Fruit fly (Drosophila melanogaster) whole organism, embryonic: ENCODE measurements around the gene CG34296.

ENCODE experiments used
- CG1024 ChIP-seq: fragments of 200-800 bp; sonication (Bioruptor generic); IDR thresholded peaks from 2 replicates; pipeline ENCODE4 v1.3.6; 2022; ENCODE audit warnings: missing biosample characterization, missing genetic modification characterization
- CG10366 ChIP-seq: fragments of 200-800 bp; sonication (Bioruptor generic); IDR thresholded peaks from 2 replicates; pipeline ENCODE4 v1.3.6; 2022; ENCODE audit warnings: missing biosample characterization, missing genetic modification characterization
- CG10565 ChIP-seq: fragments of 200-800 bp; sonication (Bioruptor generic); optimal IDR thresholded peaks from 3 replicates; lab custom pipeline; 2016; ENCODE audit warnings: missing biosample characterization, mild to moderate bottlenecking, missing genetic modification characterization
- CG11085 ChIP-seq: fragments of 200-800 bp; sonication (Bioruptor generic); IDR thresholded peaks from 2 replicates; pipeline ENCODE4 v1.3.6; 2022; ENCODE audit warnings: missing biosample characterization, missing genetic modification characterization
- CG16863 ChIP-seq: fragments of 200-800 bp; sonication (Bioruptor generic); optimal IDR thresholded peaks from 3 replicates; lab custom pipeline; 2016; ENCODE audit warnings: missing biosample characterization, missing genetic modification characterization
- CG2129 ChIP-seq: fragments of 200-800 bp; sonication (Bioruptor generic); IDR thresholded peaks from 2 replicates; pipeline ENCODE4 v1.3.6; 2022; ENCODE audit warnings: missing biosample characterization, missing genetic modification characterization; ENCODE audit not compliant: partially characterized antibody
- CG2199 ChIP-seq: fragments of 200-800 bp; sonication (Bioruptor generic); IDR thresholded peaks from 3 replicates; pipeline ENCODE4 v1.3.6; 2022; ENCODE audit warnings: missing biosample characterization, missing genetic modification characterization
- CG2202 ChIP-seq: fragments of 200-800 bp; sonication (Bioruptor generic); optimal IDR thresholded peaks from 2 replicates; lab custom pipeline; 2018; ENCODE audit warnings: missing biosample characterization, mild to moderate bottlenecking, missing genetic modification characterization
- CG3065 ChIP-seq: fragments of 200-800 bp; sonication (Bioruptor generic); optimal IDR thresholded peaks from 2 replicates; lab custom pipeline; 2016; ENCODE audit warnings: missing biosample characterization, missing genetic modification characterization
- CG31441 ChIP-seq: fragments of 200-800 bp; sonication (Bioruptor generic); IDR thresholded peaks from 2 replicates; pipeline ENCODE4 v1.3.6; 2022; ENCODE audit warnings: missing biosample characterization, missing genetic modification characterization
- CG3281 ChIP-seq: fragments of 200-800 bp; sonication (Bioruptor generic); optimal IDR thresholded peaks from 3 replicates; lab custom pipeline; 2017; ENCODE audit warnings: missing biosample characterization, mild to moderate bottlenecking, missing genetic modification characterization
- CG34224 ChIP-seq: fragments of 200-800 bp; sonication (Bioruptor generic); IDR thresholded peaks from 3 replicates; pipeline ENCODE4 v1.3.6; 2022; ENCODE audit warnings: missing biosample characterization, missing genetic modification characterization; ENCODE audit not compliant: partially characterized antibody
- CG34422 ChIP-seq: fragments of 200-800 bp; sonication (Bioruptor generic); IDR thresholded peaks from 3 replicates; pipeline ENCODE4 v1.3.6; 2022; ENCODE audit warnings: missing biosample characterization, missing genetic modification characterization
- CG4854 ChIP-seq: fragments of 200-800 bp; sonication (Bioruptor generic); optimal IDR thresholded peaks from 2 replicates; lab custom pipeline; 2016; ENCODE audit warnings: missing biosample characterization, missing genetic modification characterization, inconsistent platforms
- CG5245 ChIP-seq: fragments of 200-800 bp; sonication (Bioruptor generic); optimal IDR thresholded peaks from 3 replicates; lab custom pipeline; 2016; ENCODE audit warnings: missing biosample characterization, missing genetic modification characterization
- CG6175 ChIP-seq: fragments of 200-800 bp; sonication (Bioruptor generic); IDR thresholded peaks from 3 replicates; pipeline ENCODE4 v1.3.6; 2022; ENCODE audit warnings: missing biosample characterization, missing genetic modification characterization
- CG6813 ChIP-seq: fragments of 200-800 bp; sonication (Bioruptor generic); optimal IDR thresholded peaks from 2 replicates; lab custom pipeline; 2017; ENCODE audit warnings: missing biosample characterization, missing genetic modification characterization, mild to moderate bottlenecking, moderate library complexity, missing genetic modification reagents
- CG7357 ChIP-seq: fragments of 200-800 bp; sonication (Bioruptor generic); IDR thresholded peaks from 3 replicates; pipeline ENCODE4 v1.3.6; 2022; ENCODE audit warnings: missing biosample characterization, missing genetic modification characterization
- CG8089 ChIP-seq: fragments of 200-800 bp; sonication (Bioruptor generic); optimal IDR thresholded peaks from 3 replicates; lab custom pipeline; 2016; ENCODE audit warnings: missing biosample characterization, missing genetic modification characterization
- CG9727 ChIP-seq: fragments of 200-800 bp; sonication (Bioruptor generic); optimal IDR thresholded peaks from 3 replicates; lab custom pipeline; 2017; ENCODE audit warnings: missing biosample characterization, mild to moderate bottlenecking, missing genetic modification characterization
- CG9876 ChIP-seq: fragments of 200-800 bp; sonication (Bioruptor generic); optimal IDR thresholded peaks from 2 replicates; lab custom pipeline; 2016; ENCODE audit warnings: missing biosample characterization, missing genetic modification characterization
- D19A ChIP-seq: fragments of 200-800 bp; optimal IDR thresholded peaks from 3 replicates; lab custom pipeline; 2019; ENCODE audit warnings: missing biosample characterization, mild to moderate bottlenecking, missing genetic modification characterization, moderate library complexity
- ERR ChIP-seq: fragments of 200-800 bp; sonication (Bioruptor generic); optimal IDR thresholded peaks from 2 replicates; lab custom pipeline; 2016; ENCODE audit warnings: missing biosample characterization, missing genetic modification characterization
- Fer3 ChIP-seq: fragments of 200-800 bp; sonication (Bioruptor generic); optimal IDR thresholded peaks from 2 replicates; lab custom pipeline; 2018; ENCODE audit warnings: missing biosample characterization, mild to moderate bottlenecking, missing genetic modification characterization, moderate library complexity
- GATAe ChIP-seq: fragments of 200-800 bp; sonication (Bioruptor generic); conservative IDR thresholded peaks from 2 replicates; pipeline ENCODE4 v1.3.6; 2022; ENCODE audit warnings: missing biosample characterization, missing genetic modification characterization
- HmgZ ChIP-seq: fragments of 200-800 bp; sonication (Bioruptor generic); optimal IDR thresholded peaks from 2 replicates; lab custom pipeline; 2018; ENCODE audit warnings: missing biosample characterization, mild to moderate bottlenecking, missing genetic modification characterization
- NC2β ChIP-seq: fragments of 200-800 bp; sonication (Bioruptor generic); optimal IDR thresholded peaks from 2 replicates; lab custom pipeline; 2016; ENCODE audit warnings: missing biosample characterization, missing genetic modification characterization
- Poxn ChIP-seq: fragments of 200-800 bp; sonication (Bioruptor generic); IDR thresholded peaks from 2 replicates; pipeline ENCODE4 v1.3.6; 2022; ENCODE audit warnings: missing biosample characterization, missing genetic modification characterization
- TFAM ChIP-seq: fragments of 200-800 bp; sonication (Bioruptor generic); optimal IDR thresholded peaks from 2 replicates; lab custom pipeline; 2017; ENCODE audit warnings: missing biosample characterization, missing genetic modification characterization, inconsistent platforms
- Tbp ChIP-seq: fragments of >200 bp; optimal IDR thresholded peaks from 2 replicates; lab custom pipeline; 2018; ENCODE audit warnings: missing biosample characterization, missing genetic modification characterization
- Trl ChIP-seq, 3 experiments: fragments of >200 bp in 2 of 3; fragments of 200-800 bp in 1 of 3; sonication (Bioruptor generic) in 1 of 3; optimal IDR thresholded peaks; 2 replicates in 1 of 3; 3 replicates in 2 of 3; lab custom pipeline; 2016 to 2017; ENCODE audit warnings: missing biosample characterization in 1 of 3, missing genetic modification characterization in 1 of 3
- aop ChIP-seq: fragments of 200-800 bp; sonication (Bioruptor generic); IDR thresholded peaks from 2 replicates; pipeline ENCODE4 v1.3.6; 2022; ENCODE audit warnings: missing biosample characterization, missing genetic modification characterization
- az2 ChIP-seq: fragments of 200-800 bp; sonication (Bioruptor generic); optimal IDR thresholded peaks from 3 replicates; lab custom pipeline; 2016; ENCODE audit warnings: missing biosample characterization, missing genetic modification characterization
- cad ChIP-seq: fragments of >200 bp; optimal IDR thresholded peaks from 2 replicates; lab custom pipeline; 2017; ENCODE audit warnings: missing biosample characterization, missing genetic modification characterization
- chif ChIP-seq, 2 experiments: fragments of 200-800 bp; sonication (Bioruptor generic); optimal IDR thresholded peaks; 3 replicates each; lab custom pipeline; 2016; ENCODE audit warnings: missing biosample characterization in 2 of 2, missing genetic modification characterization in 2 of 2
- chm ChIP-seq: fragments of 200-800 bp; sonication (Bioruptor generic); IDR thresholded peaks from 2 replicates; pipeline ENCODE4 v1.3.6; 2022; ENCODE audit warnings: missing biosample characterization, missing genetic modification characterization
- fru ChIP-seq: fragments of >200 bp; optimal IDR thresholded peaks from 2 replicates; lab custom pipeline; 2017
- gsb-n ChIP-seq: fragments of 200-800 bp; sonication (Bioruptor generic); optimal IDR thresholded peaks from 3 replicates; lab custom pipeline; 2018; ENCODE audit warnings: missing biosample characterization, mild to moderate bottlenecking, missing genetic modification characterization
- ham ChIP-seq: fragments of 200-800 bp; sonication (Bioruptor generic); IDR thresholded peaks from 2 replicates; pipeline ENCODE4 v1.3.6; 2022; ENCODE audit warnings: missing biosample characterization, missing genetic modification characterization
- lilli ChIP-seq: fragments of 200-800 bp; sonication (Bioruptor generic); optimal IDR thresholded peaks from 3 replicates; lab custom pipeline; 2016; ENCODE audit warnings: missing biosample characterization, missing genetic modification characterization
- lola ChIP-seq, 3 experiments: fragments of >200 bp in 2 of 3; fragments of 200-800 bp in 1 of 3; sonication (Bioruptor generic) in 1 of 3; optimal IDR thresholded peaks; 2 replicates each; lab custom pipeline; 2017 to 2019; ENCODE audit warnings: missing biosample characterization in 3 of 3, missing genetic modification characterization in 3 of 3, mild to moderate bottlenecking in 1 of 3, moderate library complexity in 1 of 3
- mld ChIP-seq: fragments of 200-800 bp; sonication (Bioruptor generic); IDR thresholded peaks from 3 replicates; pipeline ENCODE4 v1.3.6; 2022; ENCODE audit warnings: missing biosample characterization, missing genetic modification characterization; ENCODE audit not compliant: partially characterized antibody
- odd ChIP-seq: fragments of 200-800 bp; sonication (Bioruptor generic); optimal IDR thresholded peaks from 2 replicates; lab custom pipeline; 2017; ENCODE audit warnings: missing biosample characterization, mild to moderate bottlenecking, missing genetic modification characterization
- pan ChIP-seq, 4 experiments: fragments of >200 bp in 3 of 4; fragments of 200-800 bp in 1 of 4; sonication (Bioruptor generic) in 1 of 4; optimal IDR thresholded peaks in 3 of 4; IDR thresholded peaks in 1 of 4; 2 replicates each; pipeline versions ENCODE4 v1.3.6 to Lab custom; 2017 to 2022; ENCODE audit warnings: missing biosample characterization in 2 of 4, missing genetic modification characterization in 2 of 4, mixed read lengths in 1 of 4
- slp2 ChIP-seq: fragments of 200-800 bp; sonication (Bioruptor generic); optimal IDR thresholded peaks from 2 replicates; lab custom pipeline; 2016; ENCODE audit warnings: missing biosample characterization, missing genetic modification characterization
- tio ChIP-seq: fragments of 200-800 bp; sonication (Bioruptor generic); optimal IDR thresholded peaks from 2 replicates; lab custom pipeline; 2017; ENCODE audit warnings: missing biosample characterization, missing genetic modification characterization, inconsistent platforms
- tna ChIP-seq: fragments of 200-800 bp; sonication (Bioruptor generic); IDR thresholded peaks from 2 replicates; pipeline ENCODE4 v1.3.6; 2022; ENCODE audit warnings: missing biosample characterization, missing genetic modification characterization; ENCODE audit not compliant: partially characterized antibody
- wdn ChIP-seq: fragments of 200-800 bp; sonication (Bioruptor generic); IDR thresholded peaks from 2 replicates; pipeline ENCODE4 v1.3.6; 2022; ENCODE audit warnings: missing biosample characterization, missing genetic modification characterization
- zfh2 ChIP-seq: fragments of 200-800 bp; sonication (Bioruptor generic); optimal IDR thresholded peaks from 2 replicates; lab custom pipeline; 2016; ENCODE audit warnings: missing biosample characterization, missing genetic modification characterization

CG34296 gene

DNA sequence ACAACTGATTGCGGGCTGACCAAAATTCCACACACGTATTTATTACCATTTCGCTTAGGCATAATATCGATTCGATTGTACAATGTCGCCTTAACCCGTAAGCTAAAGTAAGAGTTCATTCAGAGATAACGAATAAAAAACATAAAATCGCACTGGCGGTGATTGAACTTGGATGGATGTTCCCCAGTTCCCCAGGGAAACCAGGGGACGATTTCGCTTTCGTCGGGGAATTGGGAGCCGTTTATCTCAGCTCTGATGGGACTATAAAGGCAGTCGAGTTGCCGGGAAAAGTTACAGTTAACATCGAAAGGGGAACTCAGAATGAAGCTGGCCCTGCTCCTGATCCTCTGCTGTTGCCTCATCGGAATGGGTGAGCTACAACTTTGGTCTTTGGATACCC lies at the start of gene CG34296:
TSS of gene CG34296 (plus strand) at position 301 of the 400 bp plus-strand sequence.
- TF ChIP-seq CG4854 (GFP tag; lab: Kevin White, UChicago) (no peak), CG3065 (GFP tag; lab: Kevin White, UChicago) (no peak), CG5245 (no peak), lilli (GFP tag; lab: Kevin White, UChicago) (no peak), GATAe (GFP tag; lab: Robert Waterston, UW) (no peak)

- TF ChIP-seq CG1024 (peak; percentile 67; the same call in 1 of the 2 replicates), CG9876 (GFP tag; lab: Kevin White, UChicago) (peak; percentile 56), NC2β (GFP tag; lab: Kevin White, UChicago) (peak; percentile 78), CG16863 (GFP tag; lab: Kevin White, UChicago) (peak; percentile 66), CG2129 (GFP tag; lab: Robert Waterston, UW) (peak; percentile 78), D19A (peak; percentile 44), CG10366 (GFP tag; lab: Robert Waterston, UW) (peak; percentile 66), CG10565 (peak; percentile 19), CG6175 (GFP tag; lab: Robert Waterston, UW) (no peak), Trl (optimal IDR thresholded peaks at IDR 0.05; lab: Kevin White, UChicago) (no peak), Trl (GFP tag; optimal IDR thresholded peaks at IDR 0.05; lab: Kevin White, UChicago) (peak; percentile 81), ERR (GFP tag; lab: Kevin White, UChicago) (peak; percentile 41), TFAM (no peak), Poxn (GFP tag; lab: Robert Waterston, UW) (no peak), aop (GFP tag; lab: Robert Waterston, UW) (peak; percentile 58; the same call in 1 of the 2 replicates), CG2199 (no peak), tio (GFP tag; lab: Kevin White, UChicago) (no peak), gsb-n (tag; lab: Kevin White, UChicago) (no peak), CG31441 (GFP tag; lab: Robert Waterston, UW) (no peak), CG11085 (GFP tag; lab: Robert Waterston, UW) (0 out of 2 replicates have a peak, but pooled peaks have one; percentile 8), CG6813 (GFP tag; lab: Kevin White, UChicago) (no peak), slp2 (peak; percentile 46), CG3281 (no peak), odd (no peak), CG9727 (peak; percentile 69), tna (peak; percentile 67; the same call in 1 of the 2 replicates), cad (no peak), CG2202 (peak; percentile 20), Tbp (GFP tag; lab: Kevin White, UChicago) (no peak), chm (GFP tag; lab: Robert Waterston, UW) (peak; percentile 68; the same call in 1 of the 2 replicates), CG7357 (GFP tag; lab: Robert Waterston, UW) (no peak), fru (lab: Kevin White, UChicago) (no peak), CG34422 (peak; percentile 77), pan (optimal IDR thresholded peaks at IDR 0.05; lab: Kevin White, UChicago) (no peak), pan (GFP tag; optimal IDR thresholded peaks at IDR 0.05 in 1 of 2, IDR thresholded peaks at IDR 0.05 in 1 of 2) (peak in 1 of 2 experiments; percentile 63), ham (GFP tag; lab: Robert Waterston, UW) (no peak), az2 (peak; percentile 67), chif (GFP tag; optimal IDR thresholded peaks at IDR 0.05; lab: Kevin White, UChicago) (peak; percentile 71 to 79), mld (GFP tag; lab: Robert Waterston, UW) (no peak), Fer3 (tag; lab: Kevin White, UChicago) (peak; percentile 60), HmgZ (tag; lab: Kevin White, UChicago) (peak; percentile 68), wdn (0 out of 2 replicates have a peak, but pooled peaks have one; percentile 45), CG34224 (GFP tag; lab: Robert Waterston, UW) (peak; percentile 90), zfh2 (peak; percentile 63), lola (GFP tag; optimal IDR thresholded peaks at IDR 0.05; lab: Kevin White, UChicago) (peak in 1 of 3 experiments; percentile 68), CG8089 (GFP tag; lab: Kevin White, UChicago) (peak; percentile 73)
Observed at dm6 chr3R:29675333-29675732, 47.0 kb upstream of the CG34296 start, which contains the start of the genes Bub3 and Cap-D2. Gene Bub3, minus strand, starts transcription at chr3R:29675421. Gene Cap-D2, plus strand, starts transcription at chr3R:29675651.
